Worm (Caenorhabditis elegans) whole organism, mixed stage, embryonic: ENCODE data around the gene ugt-39.

Experiments used
- M03D4.4 ChIP-seq: sonication (generic microtip); optimal IDR thresholded peaks from 2 replicates; lab custom pipeline; 2017; ENCODE audit warnings: mild to moderate bottlenecking, missing genetic modification characterization, missing compliant biosample characterization
- bed-3 ChIP-seq: fragments of 200-800 bp; sonication (Bioruptor generic); optimal IDR thresholded peaks from 3 replicates; lab custom pipeline; 2018; ENCODE audit warnings: mild to moderate bottlenecking, missing genetic modification characterization, moderate library complexity, missing compliant biosample characterization
- blmp-1 ChIP-seq: fragments of 150-350 bp; optimal IDR thresholded peaks from 2 replicates; lab custom pipeline; 2014; ENCODE audit warnings: missing biosample characterization, missing genetic modification characterization
- ceh-39 ChIP-seq: fragments of 150-350 bp; optimal IDR thresholded peaks from 2 replicates; lab custom pipeline; 2014; ENCODE audit warnings: missing biosample characterization, missing genetic modification characterization
- ceh-83 ChIP-seq: fragments of 200-800 bp; sonication (Bioruptor generic); optimal IDR thresholded peaks from 2 replicates; lab custom pipeline; 2018; ENCODE audit warnings: mild to moderate bottlenecking, missing genetic modification characterization, missing compliant biosample characterization
- ces-1 ChIP-seq: fragments of 150-350 bp; optimal IDR thresholded peaks from 2 replicates; lab custom pipeline; 2014; ENCODE audit warnings: missing biosample characterization, missing genetic modification reagents, missing genetic modification characterization
- cnd-1 ChIP-seq: fragments of 200-800 bp; sonication (Bioruptor generic); optimal IDR thresholded peaks from 2 replicates; lab custom pipeline; 2018; ENCODE audit warnings: mild to moderate bottlenecking, missing genetic modification characterization, missing compliant biosample characterization
- drap-1 ChIP-seq: fragments of 200-800 bp; sonication (Bioruptor generic); optimal IDR thresholded peaks from 3 replicates; lab custom pipeline; 2018; ENCODE audit warnings: mild to moderate bottlenecking, missing genetic modification characterization, missing compliant biosample characterization
- elt-1 ChIP-seq: sonication (generic microtip); optimal IDR thresholded peaks from 2 replicates; lab custom pipeline; 2017; ENCODE audit warnings: missing genetic modification characterization, mild to moderate bottlenecking, missing compliant biosample characterization, antibody characterized with exemption, moderate library complexity, borderline replicate concordance; ENCODE audit not compliant: insufficient read depth
- elt-3 ChIP-seq: fragments of 150-350 bp; optimal IDR thresholded peaks from 2 replicates; lab custom pipeline; 2014; ENCODE audit warnings: missing biosample characterization, missing genetic modification characterization
- flh-1 ChIP-seq: fragments of 200-800 bp; sonication (Bioruptor generic); optimal IDR thresholded peaks from 2 replicates; lab custom pipeline; 2018; ENCODE audit warnings: mild to moderate bottlenecking, missing genetic modification characterization, moderate library complexity, missing compliant biosample characterization
- ham-2 ChIP-seq: fragments of 200-800 bp; sonication (Bioruptor generic); optimal IDR thresholded peaks from 2 replicates; lab custom pipeline; 2018; ENCODE audit warnings: mild to moderate bottlenecking, missing genetic modification characterization, missing compliant biosample characterization
- lin-13 ChIP-seq: fragments of 150-350 bp; optimal IDR thresholded peaks from 2 replicates; lab custom pipeline; 2014; ENCODE audit warnings: missing biosample characterization, missing genetic modification characterization
- lin-32 ChIP-seq: fragments of 200-800 bp; sonication (Bioruptor generic); optimal IDR thresholded peaks from 2 replicates; lab custom pipeline; 2018; ENCODE audit warnings: mild to moderate bottlenecking, missing genetic modification characterization, missing compliant biosample characterization
- lsy-2 ChIP-seq: fragments of 150-350 bp; optimal IDR thresholded peaks from 2 replicates; lab custom pipeline; 2014; ENCODE audit warnings: missing biosample characterization, missing genetic modification characterization
- mab-5 ChIP-seq: fragments of 150-350 bp; optimal IDR thresholded peaks from 2 replicates; lab custom pipeline; 2014; ENCODE audit warnings: missing biosample characterization, missing genetic modification characterization
- mep-1 ChIP-seq: fragments of 150-350 bp; optimal IDR thresholded peaks from 2 replicates; lab custom pipeline; 2017; ENCODE audit warnings: missing biosample characterization, missing genetic modification reagents, missing genetic modification characterization, inconsistent platforms
- mls-2 ChIP-seq: sonication (generic microtip); optimal IDR thresholded peaks from 2 replicates; lab custom pipeline; 2016; ENCODE audit warnings: mild to moderate bottlenecking, missing genetic modification characterization, moderate library complexity, missing compliant biosample characterization
- nhr-12 ChIP-seq: fragments of 150-350 bp; optimal IDR thresholded peaks from 2 replicates; lab custom pipeline; 2014; ENCODE audit warnings: missing biosample characterization, missing genetic modification characterization
- nhr-2 ChIP-seq: fragments of 150-350 bp; optimal IDR thresholded peaks from 2 replicates; lab custom pipeline; 2014; ENCODE audit warnings: missing biosample characterization, missing genetic modification characterization
- nhr-237 ChIP-seq: fragments of 150-350 bp; optimal IDR thresholded peaks from 2 replicates; lab custom pipeline; 2014; ENCODE audit warnings: missing biosample characterization, missing genetic modification characterization
- nhr-28 ChIP-seq: fragments of 150-350 bp; optimal IDR thresholded peaks from 2 replicates; lab custom pipeline; 2014; ENCODE audit warnings: missing biosample characterization, missing genetic modification characterization
- nhr-76 ChIP-seq: sonication (generic microtip); optimal IDR thresholded peaks from 2 replicates; lab custom pipeline; 2017; ENCODE audit warnings: missing biosample characterization, missing genetic modification characterization
- sem-2 ChIP-seq: fragments of 200-800 bp; sonication (Bioruptor generic); optimal IDR thresholded peaks from 2 replicates; lab custom pipeline; 2018; ENCODE audit warnings: mild to moderate bottlenecking, missing genetic modification characterization, missing compliant biosample characterization
- snpc-4 ChIP-seq: fragments of 150-350 bp; optimal IDR thresholded peaks from 2 replicates; lab custom pipeline; 2014; ENCODE audit warnings: missing biosample characterization, missing genetic modification characterization
- sptf-1 ChIP-seq: sonication (generic microtip); optimal IDR thresholded peaks from 2 replicates; lab custom pipeline; 2017; ENCODE audit warnings: mild to moderate bottlenecking, missing genetic modification characterization, moderate library complexity, missing compliant biosample characterization
- tbx-8 ChIP-seq: fragments of 200-800 bp; sonication (Bioruptor generic); optimal IDR thresholded peaks from 2 replicates; lab custom pipeline; 2018; ENCODE audit warnings: mild to moderate bottlenecking, missing genetic modification characterization, moderate library complexity, missing compliant biosample characterization
- unc-39 ChIP-seq: fragments of 150-350 bp; optimal IDR thresholded peaks from 2 replicates; lab custom pipeline; 2014; ENCODE audit warnings: missing biosample characterization, missing genetic modification characterization
- unc-62 ChIP-seq: fragments of 150-350 bp; optimal IDR thresholded peaks from 2 replicates; lab custom pipeline; 2014; ENCODE audit warnings: missing biosample characterization, missing genetic modification reagents, missing genetic modification characterization
- zip-8 ChIP-seq: fragments of 150-350 bp; optimal IDR thresholded peaks from 2 replicates; lab custom pipeline; 2014; ENCODE audit warnings: missing biosample characterization, missing genetic modification characterization
- ztf-11 ChIP-seq: fragments of 150-350 bp; optimal IDR thresholded peaks from 2 replicates; lab custom pipeline; 2014; ENCODE audit warnings: missing biosample characterization, missing genetic modification characterization

The ugt-39 gene

ce11 chrV:7197036-7197435 is 40.1 kb downstream of the ugt-39 start:
- TF ChIP-seq flh-1 (GFP tag; lab: Kevin White, UChicago), result no peak
- TF ChIP-seq lin-32 (GFP tag; lab: Kevin White, UChicago), result no peak
- no peak for TF ChIP-seq lin-13 (tag; lab: Kevin White, UChicago)
- TF ChIP-seq elt-1 (tag; lab: Kevin White, UChicago), result no peak
- no peak for TF ChIP-seq drap-1 (GFP tag; lab: Kevin White, UChicago)
- TF ChIP-seq M03D4.4, result no peak
- TF ChIP-seq cnd-1 (tag; lab: Kevin White, UChicago), result no peak
- TF ChIP-seq blmp-1, result no peak
- TF ChIP-seq mls-2 (tag; lab: Kevin White, UChicago), result no peak

- TF ChIP-seq nhr-28 (tag; lab: Kevin White, UChicago) (no peak), zip-8 (tag; lab: Kevin White, UChicago) (no peak), sem-2 (GFP tag; lab: Kevin White, UChicago) (no peak), sptf-1 (tag; lab: Kevin White, UChicago) (no peak), nhr-2 (tag; lab: Kevin White, UChicago) (no peak), lsy-2 (tag; lab: Kevin White, UChicago) (no peak), tbx-8 (GFP tag; lab: Kevin White, UChicago) (no peak), bed-3 (GFP tag; lab: Kevin White, UChicago) (no peak), ceh-39 (tag; lab: Kevin White, UChicago) (no peak), drap-1 (GFP tag; lab: Kevin White, UChicago) (no peak), mab-5 (tag; lab: Kevin White, UChicago) (no peak), mls-2 (tag; lab: Kevin White, UChicago) (no peak), unc-62 (GFP tag; lab: Kevin White, UChicago) (no peak), mep-1 (no peak), nhr-76 (no peak), unc-39 (tag; lab: Kevin White, UChicago) (no peak), nhr-237 (tag; lab: Kevin White, UChicago) (no peak), flh-1 (GFP tag; lab: Kevin White, UChicago) (no peak), ztf-11 (no peak)
Observed at ce11 chrV:7198403-7198802, 41.5 kb downstream of the ugt-39 start.

- TF ChIP-seq cnd-1 (tag; lab: Kevin White, UChicago) (no peak), snpc-4 (tag; lab: Kevin White, UChicago) (no peak), ztf-11 (no peak), sem-2 (GFP tag; lab: Kevin White, UChicago) (no peak), mab-5 (tag; lab: Kevin White, UChicago) (no peak), elt-1 (tag; lab: Kevin White, UChicago) (no peak), elt-3 (no peak), zip-8 (tag; lab: Kevin White, UChicago) (no peak), ces-1 (GFP tag; lab: Kevin White, UChicago) (no peak), M03D4.4 (no peak), lin-13 (tag; lab: Kevin White, UChicago) (no peak), blmp-1 (no peak), ceh-83 (GFP tag; lab: Kevin White, UChicago) (no peak), lin-32 (GFP tag; lab: Kevin White, UChicago) (no peak), bed-3 (GFP tag; lab: Kevin White, UChicago) (no peak), flh-1 (GFP tag; lab: Kevin White, UChicago) (no peak), ceh-39 (tag; lab: Kevin White, UChicago) (no peak), ham-2 (GFP tag; lab: Kevin White, UChicago) (no peak)
Observed at ce11 chrV:7199077-7199476, 42.1 kb downstream of the ugt-39 start.

- TF ChIP-seq unc-39 (tag; lab: Kevin White, UChicago), result no peak
- no peak for TF ChIP-seq elt-1 (tag; lab: Kevin White, UChicago)
- TF ChIP-seq nhr-76, result no peak
Observed at ce11 chrV:7199932-7200331, 43.0 kb downstream of the ugt-39 start, which contains the start of gene F09G2.1. F09G2.1 (plus strand) TSS chrV:7200232.

ce11 chrV:7201353-7201752 is 44.4 kb downstream of the ugt-39 start:
- TF ChIP-seq nhr-2 (tag; lab: Kevin White, UChicago), result no peak
- TF ChIP-seq ztf-11, result no peak
- TF ChIP-seq cnd-1 (tag; lab: Kevin White, UChicago), result no peak
- TF ChIP-seq snpc-4 (tag; lab: Kevin White, UChicago), result no peak
- no peak for TF ChIP-seq unc-39 (tag; lab: Kevin White, UChicago)
- TF ChIP-seq sem-2 (GFP tag; lab: Kevin White, UChicago), result no peak
- no peak for TF ChIP-seq nhr-12 (tag; lab: Kevin White, UChicago)
- TF ChIP-seq elt-1 (tag; lab: Kevin White, UChicago), result no peak
- TF ChIP-seq mep-1, result no peak
- TF ChIP-seq M03D4.4, result no peak
